Fruit fly (Drosophila melanogaster) whole organism, embryonic: ENCODE results near the gene CG42399.

Experiments used
- Awh ChIP-seq: fragments of 200-800 bp; sonication (Bioruptor generic); IDR thresholded peaks from 2 replicates; pipeline ENCODE4, ENCODE4 v1.3.6; 2022; ENCODE audit warnings: missing biosample characterization, missing genetic modification characterization
- B-H2 ChIP-seq: fragments of 200-800 bp; sonication (Bioruptor generic); optimal IDR thresholded peaks from 2 replicates; lab custom pipeline; 2018; ENCODE audit warnings: missing biosample characterization, mild to moderate bottlenecking, missing genetic modification characterization
- CG10543 ChIP-seq: fragments of 200-800 bp; sonication (Bioruptor generic); optimal IDR thresholded peaks from 3 replicates; lab custom pipeline; 2017; ENCODE audit warnings: missing biosample characterization, mild to moderate bottlenecking, missing genetic modification characterization, moderate library complexity
- CG10959 ChIP-seq: fragments of 200-800 bp; sonication (Bioruptor generic); IDR thresholded peaks from 2 replicates; pipeline ENCODE4 v1.3.6; 2022; ENCODE audit warnings: missing biosample characterization, missing genetic modification characterization
- CG11504 ChIP-seq: fragments of 200-800 bp; sonication (Bioruptor generic); optimal IDR thresholded peaks from 3 replicates; lab custom pipeline; 2019; ENCODE audit warnings: missing biosample characterization, mild to moderate bottlenecking, missing genetic modification characterization, moderate library complexity
- CG14667 ChIP-seq: fragments of 200-800 bp; sonication (Bioruptor generic); IDR thresholded peaks from 2 replicates; pipeline ENCODE4 v1.3.6; 2022; ENCODE audit warnings: missing biosample characterization, missing genetic modification characterization
- CG17568 ChIP-seq: fragments of 200-800 bp; sonication (Bioruptor generic); optimal IDR thresholded peaks from 2 replicates; lab custom pipeline; 2018; ENCODE audit warnings: missing biosample characterization, mild to moderate bottlenecking, missing genetic modification characterization, moderate library complexity
- CG18011 ChIP-seq: fragments of 200-800 bp; sonication (Bioruptor generic); optimal IDR thresholded peaks from 2 replicates; lab custom pipeline; 2017; ENCODE audit warnings: missing biosample characterization, missing genetic modification characterization, mild to moderate bottlenecking, moderate library complexity, missing genotype
- CG2678 ChIP-seq: fragments of 200-800 bp; sonication (Bioruptor generic); optimal IDR thresholded peaks from 3 replicates; lab custom pipeline; 2019; ENCODE audit warnings: missing biosample characterization, mild to moderate bottlenecking, missing genetic modification characterization, moderate library complexity
- CG32532 ChIP-seq: fragments of 200-800 bp; sonication (Bioruptor generic); IDR thresholded peaks from 2 replicates; pipeline ENCODE4 v1.3.6; 2022; ENCODE audit warnings: missing biosample characterization, missing genetic modification characterization
- CG6654 ChIP-seq: fragments of 200-800 bp; sonication (Bioruptor generic); optimal IDR thresholded peaks from 2 replicates; lab custom pipeline; 2017; ENCODE audit warnings: missing biosample characterization, mild to moderate bottlenecking, missing genetic modification characterization
- CG9727 ChIP-seq: fragments of 200-800 bp; sonication (Bioruptor generic); optimal IDR thresholded peaks from 3 replicates; lab custom pipeline; 2017; ENCODE audit warnings: missing biosample characterization, mild to moderate bottlenecking, missing genetic modification characterization
- CG9932 ChIP-seq: fragments of 200-800 bp; sonication (Bioruptor generic); IDR thresholded peaks from 2 replicates; pipeline ENCODE4 v1.3.6; 2022; ENCODE audit warnings: missing biosample characterization, missing genetic modification characterization
- CHES-1-like ChIP-seq: fragments of 200-800 bp; sonication (Bioruptor generic); optimal IDR thresholded peaks from 2 replicates; lab custom pipeline; 2016; ENCODE audit warnings: missing biosample characterization, missing genetic modification characterization
- CrebB ChIP-seq: fragments of 200-800 bp; sonication (Bioruptor generic); optimal IDR thresholded peaks from 3 replicates; lab custom pipeline; 2018; ENCODE audit warnings: missing biosample characterization, mild to moderate bottlenecking, missing genetic modification characterization
- D19A ChIP-seq: fragments of 200-800 bp; optimal IDR thresholded peaks from 3 replicates; lab custom pipeline; 2019; ENCODE audit warnings: missing biosample characterization, mild to moderate bottlenecking, missing genetic modification characterization, moderate library complexity
- Dbx ChIP-seq: fragments of 200-800 bp; sonication (Bioruptor generic); IDR thresholded peaks from 3 replicates; pipeline ENCODE4 v1.3.6; 2022; ENCODE audit warnings: missing biosample characterization, missing genetic modification characterization
- Dll ChIP-seq: fragments of 200-800 bp; sonication (Bioruptor generic); IDR thresholded peaks from 4 replicates; pipeline ENCODE4 v1.3.6; 2022; ENCODE audit warnings: missing biosample characterization, missing genetic modification characterization; ENCODE audit not compliant: partially characterized antibody
- Dp ChIP-seq: fragments of 200-800 bp; sonication (Bioruptor generic); optimal IDR thresholded peaks from 2 replicates; lab custom pipeline; 2018; ENCODE audit warnings: missing biosample characterization, mild to moderate bottlenecking, missing genetic modification characterization, moderate library complexity
- Drgx ChIP-seq: fragments of 200-800 bp; sonication (Bioruptor generic); IDR thresholded peaks from 2 replicates; pipeline ENCODE4 v1.3.6; 2022; ENCODE audit warnings: missing biosample characterization, missing genetic modification characterization
- Eip74EF ChIP-seq, 2 experiments: fragments of 200-800 bp in 1 of 2; fragments of >200 bp in 1 of 2; sonication (Bioruptor generic) in 1 of 2; optimal IDR thresholded peaks; 2 replicates each; lab custom pipeline; 2017 to 2019; ENCODE audit warnings: missing biosample characterization in 2 of 2, missing genetic modification characterization in 2 of 2, mild to moderate bottlenecking in 1 of 2, moderate library complexity in 1 of 2
- Fer1 ChIP-seq: fragments of 200-800 bp; sonication (Bioruptor generic); optimal IDR thresholded peaks from 2 replicates; lab custom pipeline; 2017; ENCODE audit warnings: missing biosample characterization, mild to moderate bottlenecking, missing genetic modification characterization
- HHEX ChIP-seq: fragments of 200-800 bp; sonication (Bioruptor generic); optimal IDR thresholded peaks from 3 replicates; lab custom pipeline; 2017; ENCODE audit warnings: missing biosample characterization, mild to moderate bottlenecking, missing genetic modification characterization, missing genetic modification reagents
- Hr39 ChIP-seq: fragments of >200 bp; optimal IDR thresholded peaks from 2 replicates; lab custom pipeline; 2017
- MBD-R2 ChIP-seq: fragments of 200-800 bp; sonication (Bioruptor generic); IDR thresholded peaks from 2 replicates; pipeline ENCODE4 v1.3.6; 2022; ENCODE audit warnings: missing biosample characterization, missing genetic modification characterization
- Mes4 ChIP-seq: fragments of 200-800 bp; sonication (Bioruptor generic); optimal IDR thresholded peaks from 2 replicates; lab custom pipeline; 2016; ENCODE audit warnings: missing biosample characterization, missing genetic modification characterization
- Nf-YC ChIP-seq: fragments of 200-800 bp; optimal IDR thresholded peaks from 3 replicates; lab custom pipeline; 2019; ENCODE audit warnings: missing biosample characterization, mild to moderate bottlenecking, missing genetic modification characterization, moderate library complexity
- NfI ChIP-seq: fragments of 200-800 bp; sonication (Bioruptor generic); optimal IDR thresholded peaks from 3 replicates; lab custom pipeline; 2018; ENCODE audit warnings: missing biosample characterization, mild to moderate bottlenecking, missing genetic modification characterization, moderate library complexity
- Side ChIP-seq: fragments of 200-800 bp; sonication (Bioruptor generic); optimal IDR thresholded peaks from 2 replicates; lab custom pipeline; 2016; ENCODE audit warnings: missing biosample characterization, missing genetic modification characterization
- Six4 ChIP-seq: fragments of 200-800 bp; sonication (Bioruptor generic); optimal IDR thresholded peaks from 2 replicates; lab custom pipeline; 2016; ENCODE audit warnings: missing biosample characterization, missing genetic modification characterization
- Trl ChIP-seq, 3 experiments: fragments of >200 bp in 2 of 3; fragments of 200-800 bp in 1 of 3; sonication (Bioruptor generic) in 1 of 3; optimal IDR thresholded peaks; 2 replicates in 1 of 3; 3 replicates in 2 of 3; lab custom pipeline; 2016 to 2017; ENCODE audit warnings: missing biosample characterization in 1 of 3, missing genetic modification characterization in 1 of 3
- bbx ChIP-seq: fragments of 200-800 bp; sonication (Bioruptor generic); IDR thresholded peaks from 2 replicates; pipeline ENCODE4 v1.3.6; 2022; ENCODE audit warnings: missing biosample characterization, missing genetic modification characterization; ENCODE audit not compliant: partially characterized antibody
- caup ChIP-seq: fragments of 200-800 bp; sonication (Bioruptor generic); optimal IDR thresholded peaks from 3 replicates; lab custom pipeline; 2017; ENCODE audit warnings: missing biosample characterization, mild to moderate bottlenecking, missing genetic modification characterization, moderate library complexity; ENCODE audit not compliant: severe bottlenecking
- croc ChIP-seq: fragments of 200-800 bp; sonication (Bioruptor generic); conservative IDR thresholded peaks from 3 replicates; pipeline ENCODE4 v1.3.6; 2022; ENCODE audit warnings: missing biosample characterization, missing genetic modification characterization
- cwo ChIP-seq: fragments of 200-800 bp; sonication (Bioruptor generic); optimal IDR thresholded peaks from 3 replicates; lab custom pipeline; 2017; ENCODE audit warnings: missing biosample characterization, missing genetic modification characterization, mild to moderate bottlenecking, moderate library complexity, missing genetic modification reagents
- dysf ChIP-seq: fragments of 200-800 bp; sonication (Bioruptor generic); IDR thresholded peaks from 3 replicates; pipeline ENCODE4 v1.3.6; 2022; ENCODE audit warnings: missing biosample characterization, missing genetic modification characterization
- hbn ChIP-seq: fragments of 200-800 bp; sonication (Bioruptor generic); IDR thresholded peaks from 2 replicates; pipeline ENCODE4 v1.3.6; 2022; ENCODE audit warnings: missing biosample characterization, missing genetic modification characterization; ENCODE audit not compliant: partially characterized antibody
- kah ChIP-seq: fragments of 200-800 bp; sonication (Bioruptor generic); optimal IDR thresholded peaks from 2 replicates; lab custom pipeline; 2018; ENCODE audit warnings: missing biosample characterization, mild to moderate bottlenecking, missing genetic modification characterization
- mirr ChIP-seq: fragments of 200-800 bp; sonication (Bioruptor generic); optimal IDR thresholded peaks from 3 replicates; lab custom pipeline; 2018; ENCODE audit warnings: missing biosample characterization, mild to moderate bottlenecking, missing genetic modification characterization
- nom ChIP-seq: fragments of 200-800 bp; sonication (Bioruptor generic); optimal IDR thresholded peaks from 2 replicates; lab custom pipeline; 2017; ENCODE audit warnings: missing biosample characterization, missing genetic modification characterization, mild to moderate bottlenecking, moderate library complexity, missing genetic modification reagents
- pan ChIP-seq, 4 experiments: fragments of >200 bp in 3 of 4; fragments of 200-800 bp in 1 of 4; sonication (Bioruptor generic) in 1 of 4; optimal IDR thresholded peaks in 3 of 4; IDR thresholded peaks in 1 of 4; 2 replicates each; pipeline versions ENCODE4 v1.3.6 to Lab custom; 2017 to 2022; ENCODE audit warnings: missing biosample characterization in 2 of 4, missing genetic modification characterization in 2 of 4, mixed read lengths in 1 of 4
- pfk ChIP-seq: fragments of 200-800 bp; sonication (Bioruptor generic); optimal IDR thresholded peaks from 2 replicates; lab custom pipeline; 2018; ENCODE audit warnings: missing biosample characterization, mild to moderate bottlenecking, missing genetic modification characterization, moderate library complexity
- pum ChIP-seq: fragments of 200-800 bp; sonication (Bioruptor generic); optimal IDR thresholded peaks from 2 replicates; lab custom pipeline; 2016; ENCODE audit warnings: missing biosample characterization, missing genetic modification characterization
- sens-2 ChIP-seq: fragments of 200-800 bp; sonication (Bioruptor generic); IDR thresholded peaks from 2 replicates; pipeline ENCODE4 v1.3.6; 2022; ENCODE audit warnings: missing biosample characterization, missing genetic modification characterization
- sna ChIP-seq: fragments of 200-800 bp; sonication (Bioruptor generic); IDR thresholded peaks from 2 replicates; pipeline ENCODE4 v1.3.6; 2022; ENCODE audit warnings: missing biosample characterization, missing genetic modification characterization; ENCODE audit not compliant: partially characterized antibody
- tap ChIP-seq: fragments of 200-800 bp; optimal IDR thresholded peaks from 3 replicates; lab custom pipeline; 2019; ENCODE audit warnings: missing biosample characterization, mild to moderate bottlenecking, missing genetic modification characterization, moderate library complexity

The CG42399 gene

dm6 chr2L:131466-132270 is 21.4 kb downstream of the CG42399 start, which contains the start of gene Gs1 (continued):
- TF ChIP-seq CG2678 (tag; lab: Kevin White, UChicago), result peak; percentile 40
- TF ChIP-seq CG10959 (GFP tag; lab: Robert Waterston, UW), result no peak
- TF ChIP-seq tap (tag; lab: Kevin White, UChicago), result peak; percentile 11
- peak; percentile 18; the same call in 1 of the 2 replicates for TF ChIP-seq MBD-R2 (GFP tag; lab: Robert Waterston, UW)
- TF ChIP-seq nom (GFP tag; lab: Kevin White, UChicago), result peak; percentile 84
- no peak for TF ChIP-seq CHES-1-like (GFP tag; lab: Kevin White, UChicago)
- peak; percentile 46 for TF ChIP-seq CG17568 (GFP tag; lab: Kevin White, UChicago)
- peak in 1 of 2 experiments; percentile 72 for TF ChIP-seq Eip74EF (GFP tag; optimal IDR thresholded peaks at IDR 0.05; lab: Kevin White, UChicago)
- TF ChIP-seq Six4, result no peak
- TF ChIP-seq bbx (GFP tag; lab: Robert Waterston, UW), result peak; percentile 65; the same call in 1 of the 2 replicates
- no peak for TF ChIP-seq Mes4 (GFP tag; lab: Kevin White, UChicago)
- TF ChIP-seq mirr (GFP tag; lab: Kevin White, UChicago), result peak; percentile 67
- peak; percentile 4; the same call in 1 of the 2 replicates for TF ChIP-seq sens-2 (GFP tag; lab: Robert Waterston, UW)
- peak; percentile 41 for TF ChIP-seq CrebB
- TF ChIP-seq caup (GFP tag; lab: Kevin White, UChicago), result peak; percentile 60
- no peak for TF ChIP-seq pum (GFP tag; lab: Kevin White, UChicago)
- peak; percentile 72 for TF ChIP-seq B-H2 (GFP tag; lab: Kevin White, UChicago)
- peak; percentile 89 for TF ChIP-seq CG10543 (GFP tag; lab: Kevin White, UChicago)
- peak; percentile 87 to 89 for TF ChIP-seq Trl (optimal IDR thresholded peaks at IDR 0.05; lab: Kevin White, UChicago)
- peak; percentile 48 for TF ChIP-seq Trl (GFP tag; optimal IDR thresholded peaks at IDR 0.05; lab: Kevin White, UChicago)
- TF ChIP-seq kah (GFP tag; lab: Kevin White, UChicago), result peak; percentile 21
- TF ChIP-seq CG14667, result no peak
- TF ChIP-seq CG9727 (GFP tag; lab: Kevin White, UChicago), result no peak
- peak; percentile 46 for TF ChIP-seq D19A (tag; lab: Kevin White, UChicago)
- no peak for TF ChIP-seq Awh (GFP tag; lab: Robert Waterston, UW)
- TF ChIP-seq pan (optimal IDR thresholded peaks at IDR 0.05; lab: Kevin White, UChicago), result no peak
- TF ChIP-seq pan (GFP tag; optimal IDR thresholded peaks at IDR 0.05 in 1 of 2, IDR thresholded peaks at IDR 0.05 in 1 of 2), result peak in 1 of 2 experiments; percentile 29
- TF ChIP-seq CG32532, result peak; percentile 60; the same call in 1 of the 2 replicates
- TF ChIP-seq dysf, result peak; percentile 26; the same call in 1 of the 3 replicates
- TF ChIP-seq Dbx (GFP tag; lab: Robert Waterston, UW), result peak; percentile 16; the same call in 1 of the 3 replicates
- TF ChIP-seq CG18011 (GFP tag; lab: Kevin White, UChicago), result peak; percentile 4
- TF ChIP-seq sna, result 0 out of 2 replicates have a peak, but pooled peaks have one; percentile 53
- TF ChIP-seq Dp, result peak; percentile 18
- TF ChIP-seq Fer1 (GFP tag; lab: Kevin White, UChicago), result peak; percentile 81
- TF ChIP-seq Hr39, result no peak
- TF ChIP-seq CG11504, result peak; percentile 21
- peak; percentile 34 for TF ChIP-seq HHEX (GFP tag; lab: Kevin White, UChicago)
- TF ChIP-seq hbn (GFP tag; lab: Robert Waterston, UW), result peak; percentile 28
- peak; percentile 14 for TF ChIP-seq pfk
- TF ChIP-seq NfI (GFP tag; lab: Kevin White, UChicago), result peak; percentile 37
- no peak for TF ChIP-seq CG6654 (GFP tag; lab: Kevin White, UChicago)
- peak; percentile 85 for TF ChIP-seq Nf-YC (tag; lab: Kevin White, UChicago)
- peak; percentile 2 for TF ChIP-seq Side (GFP tag; lab: Kevin White, UChicago)
- peak; percentile 58 for TF ChIP-seq Drgx (GFP tag; lab: Robert Waterston, UW)
- peak; percentile 45; the same call in 1 of the 4 replicates for TF ChIP-seq Dll (GFP tag; lab: Robert Waterston, UW)
- no peak for TF ChIP-seq croc (GFP tag; lab: Robert Waterston, UW)
- TF ChIP-seq cwo (GFP tag; lab: Kevin White, UChicago), result peak; percentile 61
- 0 out of 2 replicates have a peak, but pooled peaks have one; percentile 11 for TF ChIP-seq CG9932 (GFP tag; lab: Robert Waterston, UW)
